Fruit fly (Drosophila melanogaster) Kc167 (cell line): ENCODE measurements around the gene CG3106.

Experiments used
- Sin3A ChIP-seq: fragments of >200 bp; optimal IDR thresholded peaks from 2 replicates; lab custom pipeline; 2018; ENCODE audit warnings: missing external identifiers
- h ChIP-seq: fragments of >200 bp; optimal IDR thresholded peaks from 3 replicates; lab custom pipeline; 2018; ENCODE audit warnings: missing external identifiers
- psq ChIP-seq: fragments of >200 bp; optimal IDR thresholded peaks from 2 replicates; lab custom pipeline; 2017; ENCODE audit warnings: missing external identifiers
- ttk ChIP-seq: sonication (Bioruptor generic); optimal IDR thresholded peaks from 2 replicates; lab custom pipeline; 2017; ENCODE audit warnings: missing external identifiers

DNA sequence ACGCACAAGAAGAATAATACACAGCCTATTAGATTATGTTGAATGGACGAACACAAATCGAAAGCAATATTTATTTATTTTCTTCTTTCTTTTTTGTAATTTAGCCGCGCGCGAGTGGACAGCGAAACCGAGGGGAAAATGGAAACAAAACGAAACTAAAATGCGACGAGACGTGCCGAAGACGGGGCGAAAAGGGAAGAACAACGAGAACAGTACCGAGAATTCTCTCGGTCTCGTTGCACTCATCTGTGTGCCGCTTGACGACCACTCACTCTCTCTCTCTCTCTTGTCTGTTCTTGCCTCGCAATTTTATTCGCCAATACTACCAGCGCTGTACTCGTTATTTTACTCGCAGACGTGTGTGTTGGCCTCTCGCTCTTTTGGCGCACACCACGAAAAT is 21.5 kb upstream of the CG3106 start:
- TF ChIP-seq Sin3A (lab: Kevin White, UChicago) (no peak), psq (no peak), h (lab: Kevin White, UChicago) (no peak), ttk (lab: Kevin White, UChicago) (no peak)
